Worm (Caenorhabditis elegans) whole organism, L1 larva: ENCODE measurements around the gene lron-13.

Experiments used
- elt-3 ChIP-seq, 6 experiments: fragments of 150-350 bp in 1 of 6; sonication (generic microtip); optimal IDR thresholded peaks; 2 replicates each; lab custom pipeline; 2017 to 2018; ENCODE audit warnings: missing biosample characterization in 6 of 6, missing genetic modification characterization in 6 of 6, inconsistent platforms in 1 of 6
- nhr-90 ChIP-seq: sonication (generic microtip); optimal IDR thresholded peaks from 2 replicates; lab custom pipeline; 2016; ENCODE audit warnings: mild to moderate bottlenecking, missing genetic modification characterization, missing compliant biosample characterization; ENCODE audit not compliant: poor library complexity
- snpc-4 ChIP-seq: fragments of 150-350 bp; optimal IDR thresholded peaks from 2 replicates; lab custom pipeline; 2014; ENCODE audit warnings: missing biosample characterization, missing genetic modification characterization
- tbx-2 ChIP-seq: sonication (generic microtip); optimal IDR thresholded peaks from 2 replicates; lab custom pipeline; 2016; ENCODE audit warnings: missing genetic modification characterization, missing compliant biosample characterization
- ztf-4 ChIP-seq: fragments of 150-350 bp; optimal IDR thresholded peaks from 2 replicates; lab custom pipeline; 2014; ENCODE audit warnings: missing biosample characterization, missing genetic modification characterization

- TF ChIP-seq tbx-2 (no peak), nhr-90 (tag; lab: Kevin White, UChicago) (no peak), elt-3 (tag; optimal IDR thresholded peaks at IDR 0.05; lab: Kevin White, UChicago) (no peak), ztf-4 (tag; lab: Kevin White, UChicago) (no peak), snpc-4 (no peak)
These were observed 28.0 kb downstream of the lron-13 start, which contains the start of gene scav-2 for ce11 chrIII:13555234-13555633.
